Worm (Caenorhabditis elegans) whole organism, L2 larva: ENCODE results near the gene F16G10.6.

Experiments
- peb-1 ChIP-seq: fragments of 150-350 bp; optimal IDR thresholded peaks from 2 replicates; lab custom pipeline; 2014; ENCODE audit warnings: missing biosample characterization, missing genetic modification characterization
- unc-55 ChIP-seq: fragments of 150-350 bp; sonication (generic microtip); optimal IDR thresholded peaks from 3 replicates; lab custom pipeline; 2014; ENCODE audit warnings: missing biosample characterization, missing genetic modification reagents, missing genetic modification characterization
- ztf-11 ChIP-seq: sonication (generic microtip); optimal IDR thresholded peaks from 2 replicates; lab custom pipeline; 2017; ENCODE audit warnings: missing biosample characterization, missing genetic modification characterization

DNA sequence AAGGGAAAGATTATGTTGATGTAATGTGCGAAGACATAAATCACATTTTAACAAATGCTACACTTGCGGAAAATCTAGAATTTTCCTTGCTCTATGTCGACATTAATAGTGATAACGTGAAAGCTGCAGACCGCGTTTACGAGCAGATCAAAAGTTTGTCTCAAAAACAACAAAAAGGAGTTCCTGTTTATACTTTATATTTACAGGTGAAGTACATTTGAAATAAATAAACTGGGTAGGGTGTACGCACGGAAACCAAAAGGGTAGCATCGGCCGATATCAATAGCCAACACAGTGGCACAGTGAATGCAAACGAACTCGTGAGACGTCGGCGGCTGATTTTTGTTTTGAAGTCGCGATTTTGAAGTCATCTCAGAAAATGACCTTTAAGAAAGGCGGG, 44.8 kb upstream of the F16G10.6 start:
- TF ChIP-seq peb-1 (tag; lab: Kevin White, UChicago) (no peak), unc-55 (GFP tag; lab: Kevin White, UChicago) (no peak), ztf-11 (tag; lab: Kevin White, UChicago) (no peak)
